Fruit fly (Drosophila melanogaster) whole organism, wandering third instar larva: Measurements from ENCODE around the gene Rad60.

ENCODE experiments used
- dmrt93B ChIP-seq: fragments of 200-800 bp; sonication (Bioruptor generic); optimal IDR thresholded peaks from 2 replicates; lab custom pipeline; 2018; ENCODE audit warnings: missing biosample characterization, mild to moderate bottlenecking, missing genetic modification characterization
- ey ChIP-seq: fragments of 200-800 bp; sonication (Bioruptor generic); optimal IDR thresholded peaks from 2 replicates; lab custom pipeline; 2016; ENCODE audit warnings: missing biosample characterization, missing genetic modification characterization
- h ChIP-seq: fragments of 200-800 bp; sonication (Bioruptor generic); optimal IDR thresholded peaks from 3 replicates; lab custom pipeline; 2016; ENCODE audit warnings: missing biosample characterization, mild to moderate bottlenecking, missing genetic modification characterization
- pan ChIP-seq: fragments of >200 bp; optimal IDR thresholded peaks from 2 replicates; lab custom pipeline; 2017
- psq ChIP-seq: fragments of 200-800 bp; sonication (Bioruptor generic); optimal IDR thresholded peaks from 3 replicates; lab custom pipeline; 2017; ENCODE audit warnings: missing biosample characterization, mild to moderate bottlenecking, missing genetic modification characterization, moderate library complexity
- rgr ChIP-seq: fragments of 200-800 bp; sonication (Bioruptor generic); optimal IDR thresholded peaks from 3 replicates; lab custom pipeline; 2016; ENCODE audit warnings: missing biosample characterization, mild to moderate bottlenecking, missing genetic modification characterization

DNA sequence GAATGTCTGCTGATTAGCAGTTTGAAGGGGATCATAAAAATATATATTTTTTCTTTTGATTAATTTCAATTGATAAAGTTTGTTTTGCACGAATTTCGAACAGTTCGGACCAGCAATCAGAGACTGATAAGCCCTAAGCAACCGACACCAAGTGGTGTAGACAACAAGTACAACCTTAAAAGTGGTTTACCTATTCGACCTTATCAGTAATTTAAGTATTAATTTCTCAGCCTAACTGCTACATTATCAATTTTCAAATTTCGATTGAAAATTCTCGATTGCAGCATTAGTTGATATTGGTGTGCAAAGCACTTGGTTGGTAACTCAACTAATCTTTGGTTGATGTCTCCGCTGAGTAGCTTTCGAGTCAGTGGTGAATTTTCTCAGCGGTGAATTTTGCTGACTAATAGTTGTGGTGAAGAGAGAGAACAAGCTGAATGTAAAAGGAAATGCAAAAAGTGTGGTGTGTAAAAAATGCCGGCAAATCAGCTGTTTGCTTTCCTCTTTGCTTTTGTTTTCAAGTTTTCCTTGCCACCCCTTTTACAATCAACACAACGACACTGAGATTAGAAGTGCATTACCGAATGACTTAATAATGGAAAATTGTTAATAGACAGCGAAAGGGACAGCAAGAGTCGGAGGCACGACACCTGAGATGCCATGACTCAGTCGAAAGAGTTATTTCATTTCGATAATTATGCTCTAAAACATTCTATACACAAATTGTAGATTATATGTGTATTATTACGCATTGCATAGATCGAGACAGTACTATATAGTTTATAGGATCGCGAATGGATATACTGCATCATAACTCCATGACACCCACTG, 36.5 kb downstream of the Rad60 start:
- TF ChIP-seq pan (lab: Kevin White, UChicago), result no peak
- no peak for TF ChIP-seq dmrt93B (GFP tag; lab: Kevin White, UChicago)
- TF ChIP-seq rgr, result no peak
- TF ChIP-seq psq (GFP tag; lab: Kevin White, UChicago), result peak; percentile 75
- peak; percentile 29 for TF ChIP-seq h (GFP tag; lab: Kevin White, UChicago)
- peak; percentile 50 for TF ChIP-seq ey (GFP tag; lab: Kevin White, UChicago)
